Fruit fly (Drosophila melanogaster): ENCODE measurements around the gene Setx.

Gene Setx

DNA sequence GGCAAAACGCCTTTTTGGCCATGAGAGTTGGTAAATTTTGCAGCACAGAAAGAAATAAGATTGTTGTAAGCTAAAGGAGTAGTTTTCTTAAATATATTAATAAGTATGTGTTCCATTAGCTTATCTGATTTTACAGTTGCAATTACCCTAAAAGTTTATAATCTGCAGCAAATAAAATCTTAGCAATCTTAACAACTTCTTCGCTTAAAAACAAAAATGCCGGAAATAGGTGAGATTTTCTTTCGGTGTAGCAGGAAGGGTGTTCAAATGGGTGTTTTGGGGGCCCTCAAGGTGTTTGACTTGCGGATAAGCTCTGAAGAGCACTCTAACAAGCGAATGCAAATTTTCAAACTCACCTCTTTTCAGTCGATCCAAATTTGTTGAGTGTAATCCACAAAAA lies 13.5 kb upstream of the Setx start:
- no peak for TF ChIP-seq Myc (optimal IDR thresholded peaks at IDR 0.05)
- TF ChIP-seq HLH106 (tag; optimal IDR thresholded peaks at IDR 0.05), result peak; percentile 23

DNA sequence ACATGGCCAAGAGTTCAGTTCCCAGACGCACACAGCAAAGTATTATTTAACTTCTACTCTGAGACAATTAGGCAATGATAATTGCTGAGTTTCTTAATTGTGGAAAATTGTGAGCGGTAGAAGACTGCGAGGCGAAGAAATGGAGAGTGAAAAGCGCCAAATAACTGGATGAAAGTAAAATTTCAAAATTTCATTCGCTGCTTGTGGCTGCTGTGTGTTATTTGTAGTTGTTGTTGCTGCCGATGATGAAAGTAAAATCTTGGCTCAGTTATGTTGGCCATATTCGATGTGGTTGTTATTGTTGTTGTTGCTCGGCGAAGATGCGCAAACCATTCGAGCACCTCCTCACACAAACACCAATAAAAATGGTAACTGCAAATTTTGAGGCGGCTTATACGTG lies 13.0 kb upstream of the Setx start:
- TF ChIP-seq psq (GFP tag; optimal IDR thresholded peaks at IDR 0.05), result no peak
- no peak for TF ChIP-seq jim (GFP tag; optimal IDR thresholded peaks at IDR 0.05)
- no peak for TF ChIP-seq Rel (GFP tag; optimal IDR thresholded peaks at IDR 0.05)
- TF ChIP-seq Rel (tag; optimal IDR thresholded peaks at IDR 0.05), result no peak
- TF ChIP-seq Hr78 (GFP tag; optimal IDR thresholded peaks at IDR 0.05), result no peak
- no peak for TF ChIP-seq CG32264 (GFP tag; optimal IDR thresholded peaks at IDR 0.05)
- no peak for TF ChIP-seq Sp1 (GFP tag; optimal IDR thresholded peaks at IDR 0.05)
- no peak for TF ChIP-seq sage (GFP tag; optimal IDR thresholded peaks at IDR 0.05)
- no peak for TF ChIP-seq Dfd (GFP tag; optimal IDR thresholded peaks at IDR 0.05)
- TF ChIP-seq brk (GFP tag; optimal IDR thresholded peaks at IDR 0.05), result no peak
- no peak for TF ChIP-seq HLH106 (tag; optimal IDR thresholded peaks at IDR 0.05)
- no peak for TF ChIP-seq br (GFP tag; optimal IDR thresholded peaks at IDR 0.05)
- TF ChIP-seq dsf (GFP tag; optimal IDR thresholded peaks at IDR 0.05; ENCODE audit: borderline replicate concordance), result no peak
- no peak for TF ChIP-seq dl (GFP tag; optimal IDR thresholded peaks at IDR 0.05; ENCODE audit: insufficient read depth in 1 of 2, partially characterized antibody in 2 of 2)
- no peak for TF ChIP-seq rgr (GFP tag; optimal IDR thresholded peaks at IDR 0.05)
- TF ChIP-seq Mio (GFP tag; optimal IDR thresholded peaks at IDR 0.05), result no peak

DNA sequence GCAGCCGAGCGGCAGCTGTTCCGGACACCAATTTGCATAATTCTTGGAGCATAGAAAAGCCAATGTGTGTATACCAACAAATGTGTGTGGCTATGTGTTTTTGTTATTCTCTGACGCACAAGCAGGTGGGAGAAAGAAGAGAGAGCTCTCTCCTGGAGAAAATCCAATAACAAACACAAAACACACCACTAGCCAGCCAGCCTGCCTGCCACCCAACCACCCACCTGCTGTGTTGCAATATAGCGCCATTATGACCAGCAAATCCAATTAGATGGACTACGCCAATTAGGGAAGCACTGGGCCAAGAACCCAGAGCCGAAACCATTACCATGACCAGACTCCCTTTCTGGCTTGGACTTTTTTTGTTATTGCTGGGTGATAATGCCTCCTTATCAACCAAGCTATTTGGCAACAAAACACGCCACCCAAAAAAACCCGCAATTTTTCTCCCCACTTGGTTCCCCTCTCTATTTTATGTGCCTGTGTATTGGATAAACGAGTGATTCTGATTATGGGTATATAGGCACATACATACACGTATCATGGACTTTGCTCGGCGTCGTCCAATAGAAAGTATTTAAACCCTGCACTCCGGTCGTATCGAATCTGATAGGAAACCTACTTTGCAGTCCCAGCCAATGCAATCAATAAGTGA lies 8.8 kb downstream of the Setx start:
- no peak for TF ChIP-seq Dfd (GFP tag; optimal IDR thresholded peaks at IDR 0.05)
- peak; percentile 23 for TF ChIP-seq Vsx2 (GFP tag; optimal IDR thresholded peaks at IDR 0.05; ENCODE audit: partially characterized antibody)
- TF ChIP-seq sv (GFP tag; optimal IDR thresholded peaks at IDR 0.05), result no peak
- TF ChIP-seq pan (optimal IDR thresholded peaks at IDR 0.05), result no peak
- no peak for TF ChIP-seq woc (GFP tag; optimal IDR thresholded peaks at IDR 0.05)
- TF ChIP-seq Jra (GFP tag; optimal IDR thresholded peaks at IDR 0.05), result no peak
- no peak for TF ChIP-seq Hr78 (GFP tag; optimal IDR thresholded peaks at IDR 0.05)
- peak; percentile 12 for TF ChIP-seq OdsH (GFP tag; optimal IDR thresholded peaks at IDR 0.05)
- no peak for TF ChIP-seq rgr (GFP tag; optimal IDR thresholded peaks at IDR 0.05)
- peak; percentile 44 for TF ChIP-seq h (GFP tag; optimal IDR thresholded peaks at IDR 0.05)
- TF ChIP-seq sage (GFP tag; optimal IDR thresholded peaks at IDR 0.05), result no peak
- TF ChIP-seq usp (GFP tag; optimal IDR thresholded peaks at IDR 0.05), result no peak
- no peak for TF ChIP-seq ey (GFP tag; optimal IDR thresholded peaks at IDR 0.05)
- no peak for TF ChIP-seq Sp1 (GFP tag; optimal IDR thresholded peaks at IDR 0.05)
- TF ChIP-seq N (GFP tag; optimal IDR thresholded peaks at IDR 0.05), result no peak
- no peak for TF ChIP-seq dmrt93B (GFP tag; optimal IDR thresholded peaks at IDR 0.05)
- peak; percentile 89 for TF ChIP-seq Hnf4 (GFP tag; optimal IDR thresholded peaks at IDR 0.05)
- TF ChIP-seq HLH106 (tag; optimal IDR thresholded peaks at IDR 0.05), result peak; percentile 60
- peak; percentile 50 for TF ChIP-seq Hr83 (GFP tag; optimal IDR thresholded peaks at IDR 0.05; ENCODE audit: poor library complexity, severe bottlenecking)
- TF ChIP-seq Rel (GFP tag; optimal IDR thresholded peaks at IDR 0.05), result no peak
- TF ChIP-seq Rel (tag; optimal IDR thresholded peaks at IDR 0.05), result peak; percentile 91
- no peak for TF ChIP-seq br (GFP tag; optimal IDR thresholded peaks at IDR 0.05)
- TF ChIP-seq Myc (optimal IDR thresholded peaks at IDR 0.05), result no peak
- TF ChIP-seq Abd-B (GFP tag; optimal IDR thresholded peaks at IDR 0.05), result no peak
- no peak for TF ChIP-seq lola (GFP tag; optimal IDR thresholded peaks at IDR 0.05)
- TF ChIP-seq psq (GFP tag; optimal IDR thresholded peaks at IDR 0.05), result no peak

DNA sequence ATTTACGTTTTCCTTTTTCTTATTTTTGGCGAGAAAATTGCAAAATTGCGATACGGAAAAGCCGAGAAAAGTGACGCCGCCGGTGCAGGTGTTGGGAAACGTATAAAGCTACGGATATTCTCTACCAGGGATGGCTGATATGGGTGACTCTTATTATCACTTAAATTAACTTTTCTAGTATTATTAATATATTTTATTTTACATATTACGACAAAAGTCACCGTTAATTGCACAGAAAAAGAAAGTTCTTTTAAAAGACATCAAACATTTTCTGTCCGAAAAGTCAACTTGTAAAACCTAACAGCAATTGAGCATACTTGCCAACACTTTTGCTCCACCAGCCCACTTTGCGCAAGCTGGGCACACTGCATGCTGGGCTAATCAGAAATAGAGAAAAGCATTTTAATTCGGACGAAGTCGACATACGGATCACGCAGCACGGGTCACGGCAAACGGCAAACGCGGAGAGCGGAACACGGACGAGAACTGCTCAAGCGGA lies 9.5 kb downstream of the Setx start, which contains the start of the genes Cds and Uba2:
Gene Cds (plus strand): TSS at position 51 of the 499 bp plus-strand sequence.
Gene Uba2 (minus strand): TSS at position 107 of the 499 bp plus-strand sequence.
- TF ChIP-seq Hnf4 (GFP tag; optimal IDR thresholded peaks at IDR 0.05), result peak; percentile 87
- no peak for TF ChIP-seq N (GFP tag; optimal IDR thresholded peaks at IDR 0.05)
- TF ChIP-seq CG32264 (GFP tag; optimal IDR thresholded peaks at IDR 0.05), result peak; percentile 67
- no peak for TF ChIP-seq Abd-B (GFP tag; optimal IDR thresholded peaks at IDR 0.05)
- no peak for TF ChIP-seq usp (GFP tag; optimal IDR thresholded peaks at IDR 0.05)
- TF ChIP-seq Vsx2 (GFP tag; optimal IDR thresholded peaks at IDR 0.05; ENCODE audit: partially characterized antibody), result peak; percentile 90
- TF ChIP-seq Rel (GFP tag; optimal IDR thresholded peaks at IDR 0.05), result peak; percentile 83
- peak; percentile 84 for TF ChIP-seq Rel (tag; optimal IDR thresholded peaks at IDR 0.05)
- TF ChIP-seq Dfd (GFP tag; optimal IDR thresholded peaks at IDR 0.05), result no peak
- TF ChIP-seq jim (GFP tag; optimal IDR thresholded peaks at IDR 0.05), result peak; percentile 28
- no peak for TF ChIP-seq lola (GFP tag; optimal IDR thresholded peaks at IDR 0.05)
- TF ChIP-seq Jra (GFP tag; optimal IDR thresholded peaks at IDR 0.05), result peak; percentile 83
- TF ChIP-seq rgr (GFP tag; optimal IDR thresholded peaks at IDR 0.05), result peak; percentile 95
- TF ChIP-seq ey (GFP tag; optimal IDR thresholded peaks at IDR 0.05), result peak; percentile 83
- peak; percentile 85 for TF ChIP-seq sv (GFP tag; optimal IDR thresholded peaks at IDR 0.05)
- TF ChIP-seq Myc (optimal IDR thresholded peaks at IDR 0.05), result peak; percentile 39
- TF ChIP-seq sage (GFP tag; optimal IDR thresholded peaks at IDR 0.05), result peak; percentile 80
- peak; percentile 91 for TF ChIP-seq psq (GFP tag; optimal IDR thresholded peaks at IDR 0.05)
- TF ChIP-seq CG9705 (GFP tag; optimal IDR thresholded peaks at IDR 0.05), result peak; percentile 91
- TF ChIP-seq dl (GFP tag; optimal IDR thresholded peaks at IDR 0.05; ENCODE audit: insufficient read depth in 1 of 2, partially characterized antibody in 2 of 2), result no peak
- TF ChIP-seq dmrt93B (GFP tag; optimal IDR thresholded peaks at IDR 0.05), result peak; percentile 87
- no peak for TF ChIP-seq woc (GFP tag; optimal IDR thresholded peaks at IDR 0.05)
- TF ChIP-seq brk (GFP tag; optimal IDR thresholded peaks at IDR 0.05), result no peak
- TF ChIP-seq Mio (GFP tag; optimal IDR thresholded peaks at IDR 0.05), result no peak
- TF ChIP-seq Dif (GFP tag; optimal IDR thresholded peaks at IDR 0.05; ENCODE audit: partially characterized antibody), result peak; percentile 32
- peak; percentile 83 for TF ChIP-seq br (GFP tag; optimal IDR thresholded peaks at IDR 0.05)
- TF ChIP-seq OdsH (GFP tag; optimal IDR thresholded peaks at IDR 0.05), result peak; percentile 88
- TF ChIP-seq CrebA (GFP tag; optimal IDR thresholded peaks at IDR 0.05; ENCODE audit: borderline replicate concordance), result no peak
- peak; percentile 90 for TF ChIP-seq fru (GFP tag; optimal IDR thresholded peaks at IDR 0.05)
- TF ChIP-seq HLH106 (tag; optimal IDR thresholded peaks at IDR 0.05), result peak; percentile 95
- TF ChIP-seq Hr83 (GFP tag; optimal IDR thresholded peaks at IDR 0.05; ENCODE audit: poor library complexity, severe bottlenecking), result no peak
- peak; percentile 80 for TF ChIP-seq GATAd (GFP tag; optimal IDR thresholded peaks at IDR 0.05)
- peak; percentile 75 for TF ChIP-seq dsf (GFP tag; optimal IDR thresholded peaks at IDR 0.05; ENCODE audit: borderline replicate concordance)
- peak; percentile 91 for TF ChIP-seq h (GFP tag; optimal IDR thresholded peaks at IDR 0.05)
- no peak for TF ChIP-seq pan (optimal IDR thresholded peaks at IDR 0.05)
